Fruit fly (Drosophila melanogaster): ENCODE results near the gene betaTub85D.
A peak's percentile ranks its signal among the peaks of the same experiment; 100 is the strongest.

Gene betaTub85D

DNA sequence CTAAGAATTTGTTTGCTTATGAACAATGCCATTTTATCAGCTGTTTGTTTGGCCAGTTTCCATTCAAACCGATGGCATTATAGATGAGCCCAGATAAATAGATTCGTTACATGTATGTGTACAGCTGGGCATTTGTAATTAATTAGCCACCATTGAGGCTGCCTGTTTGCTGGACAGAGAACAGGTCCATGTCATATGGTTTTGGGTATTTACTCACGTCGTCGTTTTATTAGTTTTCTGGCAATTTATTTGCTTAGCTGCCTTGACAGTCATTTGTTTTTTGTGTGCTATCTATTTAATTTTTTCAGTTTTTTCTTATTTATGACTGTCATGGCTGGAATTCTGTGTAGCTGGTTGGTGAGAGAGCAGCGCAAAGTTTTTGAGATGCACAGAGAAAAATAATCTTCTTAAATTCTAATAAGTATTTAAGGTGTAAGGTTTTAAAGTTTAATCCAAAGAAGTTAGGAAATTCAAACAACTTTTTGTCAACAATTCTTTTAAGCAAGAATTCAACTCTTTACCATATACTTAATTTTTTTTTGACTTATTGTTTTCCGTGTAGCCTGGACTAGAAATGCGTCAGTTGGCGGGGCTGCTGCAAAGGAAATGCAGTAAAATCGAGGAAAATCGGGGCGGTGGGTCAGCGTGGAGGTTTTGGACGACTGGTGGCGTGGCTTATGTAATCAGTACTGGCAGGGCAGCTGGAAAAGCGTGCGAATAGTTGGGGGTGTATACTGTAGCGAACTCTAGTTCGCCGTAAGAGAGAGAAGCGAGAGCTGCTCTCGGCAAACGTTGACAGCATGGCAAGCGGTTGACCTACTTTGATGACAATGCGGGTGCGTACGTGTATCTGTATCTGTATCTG lies 24.7 kb upstream of the betaTub85D start (continued):
- peak; percentile 80 for TF ChIP-seq CG14667 (GFP tag; IDR thresholded peaks at IDR 0.05)
- peak; percentile 26 for TF ChIP-seq CG10274 (GFP tag; optimal IDR thresholded peaks at IDR 0.05)
- TF ChIP-seq CG18619 (GFP tag; optimal IDR thresholded peaks at IDR 0.05): peak; percentile 79
- TF ChIP-seq nerfin-1 (tag; optimal IDR thresholded peaks at IDR 0.05): peak; percentile 76
- TF ChIP-seq CG12071 (GFP tag; optimal IDR thresholded peaks at IDR 0.05): peak; percentile 61
- peak; percentile 91 for TF ChIP-seq Atf6 (GFP tag; IDR thresholded peaks at IDR 0.05)
- TF ChIP-seq CG6254 (GFP tag; optimal IDR thresholded peaks at IDR 0.05): peak; percentile 70
- TF ChIP-seq Dip2 (GFP tag; IDR thresholded peaks at IDR 0.05): no peak
- TF ChIP-seq CG6813 (GFP tag; optimal IDR thresholded peaks at IDR 0.05): peak; percentile 53
- peak; percentile 41 for TF ChIP-seq CG33557 (GFP tag; optimal IDR thresholded peaks at IDR 0.05)
- peak; percentile 79 for TF ChIP-seq CG9932 (GFP tag; IDR thresholded peaks at IDR 0.05)
- peak; percentile 57; the same call in 1 of the 2 replicates for TF ChIP-seq CG17612 (GFP tag; IDR thresholded peaks at IDR 0.05)
- TF ChIP-seq CG9609 (GFP tag; optimal IDR thresholded peaks at IDR 0.05): peak; percentile 64
- TF ChIP-seq CG13775 (GFP tag; optimal IDR thresholded peaks at IDR 0.05): peak; percentile 76
- peak; percentile 82 for TF ChIP-seq pho (GFP tag; optimal IDR thresholded peaks at IDR 0.05)
- TF ChIP-seq btn (GFP tag; optimal IDR thresholded peaks at IDR 0.05): peak; percentile 45
- peak; percentile 75 for TF ChIP-seq sima (GFP tag; optimal IDR thresholded peaks at IDR 0.05)
- peak; percentile 84 for TF ChIP-seq CG9727 (GFP tag; optimal IDR thresholded peaks at IDR 0.05)
- TF ChIP-seq Dbx (GFP tag; IDR thresholded peaks at IDR 0.05): peak; percentile 90
- peak; percentile 85 for TF ChIP-seq gce (GFP tag; IDR thresholded peaks at IDR 0.05)
- TF ChIP-seq GATAe (GFP tag; conservative IDR thresholded peaks at IDR 0.05): peak; percentile 71
- TF ChIP-seq jigr1 (GFP tag; IDR thresholded peaks at IDR 0.05): peak; percentile 53; the same call in 1 of the 3 replicates
- no peak for TF ChIP-seq CG9797 (GFP tag; optimal IDR thresholded peaks at IDR 0.05)
- peak; percentile 40 for TF ChIP-seq abd-A (tag; optimal IDR thresholded peaks at IDR 0.05)
- TF ChIP-seq CG5953 (GFP tag; IDR thresholded peaks at IDR 0.05): peak; percentile 68
- TF ChIP-seq gem (tag; optimal IDR thresholded peaks at IDR 0.05): peak; percentile 94
- TF ChIP-seq hbn (GFP tag; IDR thresholded peaks at IDR 0.05; ENCODE audit: partially characterized antibody): no peak
- peak; percentile 83 for TF ChIP-seq CG18476 (GFP tag; optimal IDR thresholded peaks at IDR 0.05)
- peak; percentile 82 for TF ChIP-seq CG10267 (tag; optimal IDR thresholded peaks at IDR 0.05)
- peak; percentile 74 for TF ChIP-seq CG1024 (GFP tag; IDR thresholded peaks at IDR 0.05)
- TF ChIP-seq Nf-YB (GFP tag; optimal IDR thresholded peaks at IDR 0.05): peak; percentile 64
- no peak for TF ChIP-seq CG2129 (GFP tag; IDR thresholded peaks at IDR 0.05; ENCODE audit: partially characterized antibody)
- TF ChIP-seq CG10431 (GFP tag; optimal IDR thresholded peaks at IDR 0.05): peak; percentile 8
- TF ChIP-seq HHEX (GFP tag; optimal IDR thresholded peaks at IDR 0.05): peak; percentile 87
- TF ChIP-seq seq (GFP tag; IDR thresholded peaks at IDR 0.05): peak; percentile 94
- TF ChIP-seq dmrt99B (tag; optimal IDR thresholded peaks at IDR 0.05): peak; percentile 82
- peak; percentile 16 for TF ChIP-seq CG7928 (GFP tag; optimal IDR thresholded peaks at IDR 0.05)
- TF ChIP-seq Ssrp (tag; optimal IDR thresholded peaks at IDR 0.05): peak; percentile 83
- peak; percentile 72 for TF ChIP-seq CG15011 (GFP tag; optimal IDR thresholded peaks at IDR 0.05)
- TF ChIP-seq Dip3 (GFP tag; optimal IDR thresholded peaks at IDR 0.05): peak; percentile 69
- peak; percentile 80 for TF ChIP-seq CG12155 (GFP tag; optimal IDR thresholded peaks at IDR 0.05)
- peak in 1 of 3 experiments; percentile 52 for TF ChIP-seq lola (GFP tag; optimal IDR thresholded peaks at IDR 0.05)
- no peak for TF ChIP-seq Hr39 (optimal IDR thresholded peaks at IDR 0.05)
- peak; percentile 71 for TF ChIP-seq Chrac-16 (GFP tag; optimal IDR thresholded peaks at IDR 0.05)
- peak; percentile 31 for TF ChIP-seq CG4328 (GFP tag; optimal IDR thresholded peaks at IDR 0.05)
- peak; percentile 57 for TF ChIP-seq CG12942 (GFP tag; optimal IDR thresholded peaks at IDR 0.05)
- peak; percentile 66 for TF ChIP-seq CG4707 (GFP tag; optimal IDR thresholded peaks at IDR 0.05)
- peak; percentile 25 for TF ChIP-seq cg (GFP tag; optimal IDR thresholded peaks at IDR 0.05)

All from whole organism, embryonic.